Worm (Caenorhabditis elegans): ENCODE results near the gene F44E5.4.
A peak's percentile ranks its signal among the peaks of the same experiment; 100 is the strongest.

The F44E5.4 gene

ce11 chrII:11761806-11762512, 2.8 kb upstream of the F44E5.4 start (continued):
- TF ChIP-seq ctbp-1 (GFP tag; IDR thresholded peaks at IDR 0.05) (peak; percentile 94), jun-1 (tag; optimal IDR thresholded peaks at IDR 0.05) (no peak), nhr-11 (tag; optimal IDR thresholded peaks at IDR 0.05) (no peak), nhr-237 (tag; optimal IDR thresholded peaks at IDR 0.05) (no peak), aha-1 (tag) (peak; percentile 83), skn-1 (tag; optimal IDR thresholded peaks at IDR 0.05) (no peak)

DNA sequence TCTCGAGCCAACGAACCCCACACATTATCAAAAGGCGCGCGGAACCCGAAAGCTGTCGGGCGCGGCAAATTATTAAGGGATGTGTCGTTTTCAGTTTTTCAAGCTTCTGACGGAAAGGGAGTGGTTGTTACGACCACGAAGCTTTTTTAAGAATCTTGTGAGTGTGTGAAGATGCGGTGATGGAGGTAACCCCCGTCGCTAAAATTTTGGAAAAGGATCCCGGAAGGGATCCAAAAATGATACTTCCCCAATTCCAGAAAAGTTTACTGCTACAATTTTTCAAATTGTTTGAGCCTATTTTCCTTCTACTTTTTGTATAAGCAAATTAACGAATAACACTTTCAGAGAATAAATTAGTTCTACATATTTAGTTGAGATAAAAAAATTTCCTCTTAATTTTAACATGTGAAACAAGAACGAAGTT, 2.4 kb downstream of the F44E5.4 start:
- no peak for TF ChIP-seq ces-1 (GFP tag; optimal IDR thresholded peaks at IDR 0.05)
- TF ChIP-seq D1046.2 (GFP tag; IDR thresholded peaks at IDR 0.05): 0 out of 2 replicates have a peak, but pooled peaks have one; percentile 40
- TF ChIP-seq nhr-10 (tag; optimal IDR thresholded peaks at IDR 0.05): no peak
- no peak for TF ChIP-seq F37D6.2 (tag; optimal IDR thresholded peaks at IDR 0.05)
- TF ChIP-seq fos-1 (tag; optimal IDR thresholded peaks at IDR 0.05): no peak
- TF ChIP-seq unc-39 (tag; optimal IDR thresholded peaks at IDR 0.05): no peak
- peak; percentile 87 for TF ChIP-seq T26A8.4 (GFP tag; IDR thresholded peaks at IDR 0.05)
- TF ChIP-seq zip-2 (tag; optimal IDR thresholded peaks at IDR 0.05): peak; percentile 37
- TF ChIP-seq saeg-2 (GFP tag; IDR thresholded peaks at IDR 0.05): peak; percentile 80; the same call in 1 of the 2 replicates
- no peak for TF ChIP-seq ceh-28 (tag; optimal IDR thresholded peaks at IDR 0.05)
- TF ChIP-seq nhr-111 (GFP tag; optimal IDR thresholded peaks at IDR 0.05): no peak
- TF ChIP-seq ama-1 (optimal IDR thresholded peaks at IDR 0.05): peak; percentile 90
- no peak for TF ChIP-seq attf-4 (tag; optimal IDR thresholded peaks at IDR 0.05)
- no peak for TF ChIP-seq zip-11 (GFP tag; IDR thresholded peaks at IDR 0.05)
- no peak for TF ChIP-seq snpc-4 (tag; optimal IDR thresholded peaks at IDR 0.05)
- no peak for TF ChIP-seq dmd-8 (GFP tag; IDR thresholded peaks at IDR 0.05)
- no peak for TF ChIP-seq gei-8 (GFP tag; optimal IDR thresholded peaks at IDR 0.05)
- peak; percentile 93 for TF ChIP-seq mep-1 (tag; optimal IDR thresholded peaks at IDR 0.05)
- no peak; the same call in 1 of the 2 replicates for TF ChIP-seq lin-29 (GFP tag; IDR thresholded peaks at IDR 0.05)
- TF ChIP-seq lsy-2 (tag; optimal IDR thresholded peaks at IDR 0.05): peak in 1 of 2 experiments; percentile 89
- no peak for TF ChIP-seq ztf-11 (tag; optimal IDR thresholded peaks at IDR 0.05)
- no peak for TF ChIP-seq lir-3 (tag; optimal IDR thresholded peaks at IDR 0.05)
- TF ChIP-seq F44E2.7 (GFP tag; IDR thresholded peaks at IDR 0.05): no peak
- TF ChIP-seq mes-2 (tag; optimal IDR thresholded peaks at IDR 0.05; ENCODE audit: poor library complexity, severe bottlenecking): no peak
- TF ChIP-seq nhr-28 (tag; optimal IDR thresholded peaks at IDR 0.05): no peak
- TF ChIP-seq cey-2 (tag; optimal IDR thresholded peaks at IDR 0.05; ENCODE audit: borderline replicate concordance, insufficient read depth): no peak
- peak; percentile 99 for TF ChIP-seq aha-1 (tag)
- no peak for TF ChIP-seq mxl-2 (GFP tag; conservative IDR thresholded peaks at IDR 0.05)
- peak; percentile 57 for TF ChIP-seq T20F7.1 (GFP tag; optimal IDR thresholded peaks at IDR 0.05)
- TF ChIP-seq hif-1 (tag; optimal IDR thresholded peaks at IDR 0.05): no peak
- no peak for TF ChIP-seq lin-39 (tag; optimal IDR thresholded peaks at IDR 0.05)
- TF ChIP-seq lin-13 (GFP tag; optimal IDR thresholded peaks at IDR 0.05): peak; percentile 80
- no peak for TF ChIP-seq nhr-77 (tag; optimal IDR thresholded peaks at IDR 0.05)
- TF ChIP-seq daf-8 (GFP tag; IDR thresholded peaks at IDR 0.05): no peak
- no peak for TF ChIP-seq nhr-25 (tag; optimal IDR thresholded peaks at IDR 0.05; ENCODE audit: borderline replicate concordance, insufficient read depth)
- peak; percentile 92 for TF ChIP-seq ctbp-1 (GFP tag; IDR thresholded peaks at IDR 0.05)
- peak; percentile 60; the same call in 1 of the 2 replicates for TF ChIP-seq vab-7 (GFP tag; IDR thresholded peaks at IDR 0.05)
- TF ChIP-seq pqm-1 (tag; optimal IDR thresholded peaks at IDR 0.05): no peak
- peak; percentile 37 for TF ChIP-seq spr-1 (tag; optimal IDR thresholded peaks at IDR 0.05)
- no peak for TF ChIP-seq rbr-2 (tag; optimal IDR thresholded peaks at IDR 0.05)
- TF ChIP-seq tra-1 (GFP tag; IDR thresholded peaks at IDR 0.05): 0 out of 2 replicates have a peak, but pooled peaks have one; percentile 43
- TF ChIP-seq daf-16 (GFP tag; optimal IDR thresholded peaks at IDR 0.05): no peak
- peak; percentile 50 for TF ChIP-seq daf-16 (tag; optimal IDR thresholded peaks at IDR 0.05)
- TF ChIP-seq lin-1 (GFP tag; IDR thresholded peaks at IDR 0.05): peak; percentile 88
- peak; percentile 55; the same call in 1 of the 2 replicates for TF ChIP-seq dmd-9 (GFP tag; IDR thresholded peaks at IDR 0.05)
- no peak for TF ChIP-seq egl-27 (tag; optimal IDR thresholded peaks at IDR 0.05)
